Worm (Caenorhabditis elegans): ENCODE data around the gene ced-6.

Gene ced-6

ce11 chrIII:5591668-5592149 lies 3.9 kb upstream of the ced-6 start, which contains the start of the genes ddx-15 and ucr-1 (continued):
- TF ChIP-seq lin-39 (tag; optimal IDR thresholded peaks at IDR 0.05) (no peak), lin-38 (GFP tag; IDR thresholded peaks at IDR 0.05) (peak; percentile 66), nhr-237 (tag; optimal IDR thresholded peaks at IDR 0.05) (no peak), tag-97 (GFP tag; IDR thresholded peaks at IDR 0.05) (no peak), unc-130 (GFP tag; optimal IDR thresholded peaks at IDR 0.05) (peak; percentile 27), daf-8 (GFP tag; IDR thresholded peaks at IDR 0.05) (no peak), ces-1 (GFP tag; optimal IDR thresholded peaks at IDR 0.05) (no peak), zag-1 (tag; optimal IDR thresholded peaks at IDR 0.05) (no peak), dmd-9 (GFP tag; IDR thresholded peaks at IDR 0.05) (no peak), set-16 (GFP tag; IDR thresholded peaks at IDR 0.05) (no peak), hlh-11 (tag; optimal IDR thresholded peaks at IDR 0.05) (peak; percentile 47), madf-9 (GFP tag; conservative IDR thresholded peaks at IDR 0.05) (no peak), ama-1 (optimal IDR thresholded peaks at IDR 0.05) (peak; percentile 33), lin-13 (GFP tag; optimal IDR thresholded peaks at IDR 0.05) (peak; percentile 37), ZK337.2 (GFP tag; IDR thresholded peaks at IDR 0.05) (no peak), ztf-11 (tag; optimal IDR thresholded peaks at IDR 0.05) (no peak), Y5F2A.4 (GFP tag; optimal IDR thresholded peaks at IDR 0.05) (no peak), rbr-2 (tag; optimal IDR thresholded peaks at IDR 0.05) (peak; percentile 9), daf-12 (tag; optimal IDR thresholded peaks at IDR 0.05) (no peak), snpc-4 (tag; optimal IDR thresholded peaks at IDR 0.05) (no peak), dmd-8 (GFP tag; IDR thresholded peaks at IDR 0.05) (no peak), mxl-2 (GFP tag; conservative IDR thresholded peaks at IDR 0.05) (no peak), mdl-1 (tag; optimal IDR thresholded peaks at IDR 0.05) (no peak), zfp-2 (tag; optimal IDR thresholded peaks at IDR 0.05) (no peak), fkh-10 (GFP tag; optimal IDR thresholded peaks at IDR 0.05) (no peak), aha-1 (tag) (no peak), F37D6.2 (tag; optimal IDR thresholded peaks at IDR 0.05) (no peak), hmg-1.1 (GFP tag; IDR thresholded peaks at IDR 0.05) (0 out of 2 replicates have a peak, but pooled peaks have one; percentile 34), arid-1 (GFP tag; conservative IDR thresholded peaks at IDR 0.05) (no peak)

ce11 chrIII:5594350-5594749 lies 1.2 kb upstream of the ced-6 start:
- TF ChIP-seq ztf-7 (tag; optimal IDR thresholded peaks at IDR 0.05) (no peak), lsy-2 (tag; optimal IDR thresholded peaks at IDR 0.05) (peak in 1 of 2 experiments; percentile 37), lin-29 (GFP tag; IDR thresholded peaks at IDR 0.05) (no peak), set-16 (GFP tag; IDR thresholded peaks at IDR 0.05) (no peak), aha-1 (tag) (peak; percentile 38), dve-1 (tag; optimal IDR thresholded peaks at IDR 0.05; ENCODE audit: insufficient read depth) (peak; percentile 28), mxl-3 (GFP tag; optimal IDR thresholded peaks at IDR 0.05) (peak; percentile 43), aly-2 (tag; optimal IDR thresholded peaks at IDR 0.05) (no peak), ctbp-1 (GFP tag; IDR thresholded peaks at IDR 0.05) (no peak), mxl-2 (GFP tag; conservative IDR thresholded peaks at IDR 0.05) (no peak), lin-1 (GFP tag; IDR thresholded peaks at IDR 0.05) (no peak), ama-1 (optimal IDR thresholded peaks at IDR 0.05) (peak; percentile 80), lin-38 (GFP tag; IDR thresholded peaks at IDR 0.05) (peak; percentile 32), madf-9 (GFP tag; conservative IDR thresholded peaks at IDR 0.05) (0 out of 2 replicates have a peak, but pooled peaks have one; percentile 17), egl-43 (GFP tag; IDR thresholded peaks at IDR 0.05) (no peak), nhr-76 (tag; optimal IDR thresholded peaks at IDR 0.05) (no peak), dpl-1 (GFP tag; optimal IDR thresholded peaks at IDR 0.05) (no peak), nhr-77 (tag; optimal IDR thresholded peaks at IDR 0.05) (no peak), zip-11 (GFP tag; IDR thresholded peaks at IDR 0.05) (no peak), nhr-28 (tag; optimal IDR thresholded peaks at IDR 0.05) (peak; percentile 43), nhr-41 (GFP tag; IDR thresholded peaks at IDR 0.05) (no peak), arid-1 (GFP tag; conservative IDR thresholded peaks at IDR 0.05) (0 out of 2 replicates have a peak, but pooled peaks have one; percentile 26), ZK337.2 (GFP tag; IDR thresholded peaks at IDR 0.05) (no peak), F44E2.7 (GFP tag; IDR thresholded peaks at IDR 0.05) (no peak), ZK546.5 (tag; optimal IDR thresholded peaks at IDR 0.05) (no peak), dmd-6 (GFP tag; IDR thresholded peaks at IDR 0.05) (no peak; the same call in 1 of the 2 replicates), nhr-6 (tag; optimal IDR thresholded peaks at IDR 0.05) (no peak), nhr-11 (tag; optimal IDR thresholded peaks at IDR 0.05) (no peak), nhr-237 (tag; optimal IDR thresholded peaks at IDR 0.05) (no peak), ceh-62 (tag; optimal IDR thresholded peaks at IDR 0.05) (no peak), mdl-1 (tag; optimal IDR thresholded peaks at IDR 0.05) (peak in 1 of 2 experiments; percentile 22), Y5F2A.4 (GFP tag; optimal IDR thresholded peaks at IDR 0.05) (no peak), nhr-25 (tag; optimal IDR thresholded peaks at IDR 0.05; ENCODE audit: borderline replicate concordance, insufficient read depth) (peak; percentile 76)

Data from whole organism, L4 larva.